Worm (Caenorhabditis elegans): ENCODE results near the gene lgx-1.

lgx-1 gene

ce11 chrX:5516365-5516764 is 22.0 kb downstream of the lgx-1 start:
- TF ChIP-seq lin-39 (tag; optimal IDR thresholded peaks at IDR 0.05) (no peak), nhr-129 (tag; optimal IDR thresholded peaks at IDR 0.05) (peak; percentile 40), nhr-25 (tag; optimal IDR thresholded peaks at IDR 0.05) (peak; percentile 18), Y55F3AM.14 (GFP tag; optimal IDR thresholded peaks at IDR 0.05) (no peak), R02D3.7 (tag; optimal IDR thresholded peaks at IDR 0.05) (no peak), lin-13 (GFP tag; optimal IDR thresholded peaks at IDR 0.05) (no peak), unc-62 (GFP tag; optimal IDR thresholded peaks at IDR 0.05) (no peak), nhr-77 (tag; optimal IDR thresholded peaks at IDR 0.05) (no peak), elt-1 (tag; optimal IDR thresholded peaks at IDR 0.05) (no peak), crh-2 (tag; optimal IDR thresholded peaks at IDR 0.05) (peak; percentile 42), nhr-21 (tag; optimal IDR thresholded peaks at IDR 0.05) (no peak), elt-3 (tag; optimal IDR thresholded peaks at IDR 0.05) (no peak), egl-27 (tag; optimal IDR thresholded peaks at IDR 0.05) (no peak)

ce11 chrX:5515459-5515858 is 22.9 kb downstream of the lgx-1 start:
- TF ChIP-seq sem-4 (tag; optimal IDR thresholded peaks at IDR 0.05) (peak; percentile 39), sma-9 (GFP tag; optimal IDR thresholded peaks at IDR 0.05) (peak; percentile 57), sma-9 (tag; optimal IDR thresholded peaks at IDR 0.05) (no peak), nhr-129 (tag; optimal IDR thresholded peaks at IDR 0.05) (peak; percentile 3), mbf-1 (tag; optimal IDR thresholded peaks at IDR 0.05) (no peak)

ce11 chrX:5514984-5515383 is 23.3 kb downstream of the lgx-1 start, which contains the start of gene T23F2.4:
T23F2.4 (minus strand) TSS chrX:5515084.
- TF ChIP-seq ztf-4 (tag; optimal IDR thresholded peaks at IDR 0.05) (no peak), skn-1 (tag; optimal IDR thresholded peaks at IDR 0.05) (no peak), ceh-82 (tag; optimal IDR thresholded peaks at IDR 0.05) (no peak), zag-1 (tag; optimal IDR thresholded peaks at IDR 0.05) (no peak)

- TF ChIP-seq unc-62 (GFP tag; optimal IDR thresholded peaks at IDR 0.05) (no peak), aly-2 (tag; optimal IDR thresholded peaks at IDR 0.05) (no peak), sma-3 (GFP tag; optimal IDR thresholded peaks at IDR 0.05) (no peak)
Measured at ce11 chrX:5514346-5514745, 24.0 kb downstream of the lgx-1 start.

- peak; percentile 29 for TF ChIP-seq F13H6.1 (tag; optimal IDR thresholded peaks at IDR 0.05)
- no peak for TF ChIP-seq ZK546.5 (tag; optimal IDR thresholded peaks at IDR 0.05)
- TF ChIP-seq lin-11 (tag; optimal IDR thresholded peaks at IDR 0.05), result peak; percentile 26
- peak; percentile 6 for TF ChIP-seq fos-1 (tag; optimal IDR thresholded peaks at IDR 0.05)
- TF ChIP-seq nhr-129 (tag; optimal IDR thresholded peaks at IDR 0.05), result peak; percentile 33
- TF ChIP-seq C34F6.9 (tag; optimal IDR thresholded peaks at IDR 0.05), result peak; percentile 14
- TF ChIP-seq nhr-23 (tag; optimal IDR thresholded peaks at IDR 0.05), result no peak
- TF ChIP-seq lsy-2 (tag; optimal IDR thresholded peaks at IDR 0.05), result peak in 1 of 2 experiments; percentile 6
Measured at ce11 chrX:5512707-5513106, 25.6 kb downstream of the lgx-1 start.

- TF ChIP-seq nhr-237 (tag; optimal IDR thresholded peaks at IDR 0.05) (no peak), nhr-77 (tag; optimal IDR thresholded peaks at IDR 0.05) (no peak), nhr-12 (tag; optimal IDR thresholded peaks at IDR 0.05) (no peak), lsy-2 (tag; optimal IDR thresholded peaks at IDR 0.05) (no peak), nhr-21 (tag; optimal IDR thresholded peaks at IDR 0.05) (no peak), mab-5 (tag; optimal IDR thresholded peaks at IDR 0.05) (no peak), sma-9 (GFP tag; optimal IDR thresholded peaks at IDR 0.05) (no peak), sma-9 (tag; optimal IDR thresholded peaks at IDR 0.05) (no peak), peb-1 (tag; optimal IDR thresholded peaks at IDR 0.05) (no peak), egl-27 (tag; optimal IDR thresholded peaks at IDR 0.05) (no peak), nhr-25 (tag; optimal IDR thresholded peaks at IDR 0.05) (no peak), mbf-1 (tag; optimal IDR thresholded peaks at IDR 0.05) (no peak), unc-39 (tag; optimal IDR thresholded peaks at IDR 0.05) (no peak)
Measured at ce11 chrX:5512227-5512626, 26.1 kb downstream of the lgx-1 start, which contains the start of gene T23F2.3. T23F2.3 (minus strand) TSS chrX:5512327.
